Worm (Caenorhabditis elegans) whole organism, L4 larva: ENCODE results near the gene F08F1.3.

Experiments
- F10B5.3 ChIP-seq: sonication (generic microtip); optimal IDR thresholded peaks from 2 replicates; lab custom pipeline; 2016; ENCODE audit warnings: mild to moderate bottlenecking, missing genetic modification characterization, missing compliant biosample characterization
- F26F4.8 ChIP-seq: fragments of 200-800 bp; sonication (Bioruptor generic); conservative IDR thresholded peaks from 2 replicates; pipeline ENCODE4 v1.3.6; 2022; ENCODE audit warnings: missing genetic modification characterization, missing compliant biosample characterization
- F44E2.7 ChIP-seq: fragments of 200-800 bp; sonication (Bioruptor generic); IDR thresholded peaks from 2 replicates; pipeline ENCODE4 v2.1.2; 2022; ENCODE audit warnings: missing genetic modification characterization, missing compliant biosample characterization
- R02D3.7 ChIP-seq: fragments of 150-350 bp; sonication (generic microtip); optimal IDR thresholded peaks from 3 replicates; lab custom pipeline; 2014; ENCODE audit warnings: missing biosample characterization, missing genetic modification characterization
- Y105C5A.15 ChIP-seq: fragments of 200-800 bp; sonication (Bioruptor generic); IDR thresholded peaks from 2 replicates; pipeline ENCODE4 v1.3.6; 2022; ENCODE audit warnings: missing genetic modification characterization, missing compliant biosample characterization
- ZK337.2 ChIP-seq: fragments of 200-800 bp; sonication (Bioruptor generic); IDR thresholded peaks from 2 replicates; pipeline ENCODE4 v1.3.6; 2022; ENCODE audit warnings: missing genetic modification reagents, missing genetic modification characterization, missing compliant biosample characterization
- ama-1 ChIP-seq: fragments of 150-350 bp; optimal IDR thresholded peaks from 2 replicates; lab custom pipeline; 2014; ENCODE audit warnings: inconsistent platforms, mixed read lengths
- ceh-20 ChIP-seq: fragments of 200-800 bp; sonication (Bioruptor generic); IDR thresholded peaks from 2 replicates; pipeline ENCODE4 v1.3.6; 2022; ENCODE audit warnings: missing genetic modification reagents, missing genetic modification characterization, missing compliant biosample characterization
- ceh-62 ChIP-seq: sonication (generic microtip); optimal IDR thresholded peaks from 2 replicates; lab custom pipeline; 2017; ENCODE audit warnings: missing biosample characterization, missing genetic modification characterization
- ceh-82 ChIP-seq: sonication (generic microtip); optimal IDR thresholded peaks from 2 replicates; lab custom pipeline; 2017; ENCODE audit warnings: missing biosample characterization, missing genetic modification characterization
- ctbp-1 ChIP-seq: fragments of 200-800 bp; sonication (Bioruptor generic); IDR thresholded peaks from 2 replicates; pipeline ENCODE4 v1.3.6; 2022; ENCODE audit warnings: missing genetic modification reagents, missing genetic modification characterization, missing compliant biosample characterization
- daf-12 ChIP-seq: fragments of 150-350 bp; optimal IDR thresholded peaks from 2 replicates; lab custom pipeline; 2014; ENCODE audit warnings: missing biosample characterization, missing genetic modification reagents, missing genetic modification characterization
- daf-19 ChIP-seq: fragments of 200-800 bp; sonication (Bioruptor generic); conservative IDR thresholded peaks from 2 replicates; pipeline ENCODE4 v1.3.6; 2022; ENCODE audit warnings: missing genetic modification characterization, missing compliant biosample characterization
- daf-8 ChIP-seq: fragments of 200-800 bp; sonication (Bioruptor generic); IDR thresholded peaks from 2 replicates; pipeline ENCODE4 v1.3.6; 2022; ENCODE audit warnings: missing genetic modification characterization, missing compliant biosample characterization
- dmd-6 ChIP-seq: fragments of 200-800 bp; sonication (Bioruptor generic); IDR thresholded peaks from 2 replicates; pipeline ENCODE4 v1.3.6; 2022; ENCODE audit warnings: missing genetic modification reagents, missing genetic modification characterization, missing compliant biosample characterization
- dmd-9 ChIP-seq: fragments of 200-800 bp; sonication (Bioruptor generic); IDR thresholded peaks from 2 replicates; pipeline ENCODE4 v1.3.6; 2022; ENCODE audit warnings: missing genetic modification reagents, missing genetic modification characterization, missing compliant biosample characterization
- dve-1 ChIP-seq: sonication (generic microtip); optimal IDR thresholded peaks from 2 replicates; lab custom pipeline; 2017; ENCODE audit warnings: antibody characterized with exemption, mild to moderate bottlenecking, missing genetic modification characterization, missing compliant biosample characterization; ENCODE audit not compliant: insufficient read depth
- egl-43 ChIP-seq: fragments of 200-800 bp; sonication (Bioruptor generic); IDR thresholded peaks from 2 replicates; pipeline ENCODE4 v1.3.6; 2022; ENCODE audit warnings: missing genetic modification reagents, missing genetic modification characterization, missing compliant biosample characterization
- hif-1 ChIP-seq, 2 experiments: sonication (generic microtip); optimal IDR thresholded peaks; 2 replicates each; lab custom pipeline; 2016 to 2017; ENCODE audit warnings: missing compliant biosample characterization in 2 of 2, missing genetic modification characterization in 2 of 2, missing genetic modification reagents in 2 of 2, missing genotype in 2 of 2, mild to moderate bottlenecking in 1 of 2
- hlh-30 ChIP-seq: sonication (generic microtip); optimal IDR thresholded peaks from 2 replicates; lab custom pipeline; 2017; ENCODE audit warnings: antibody characterized with exemption, mild to moderate bottlenecking, missing genetic modification characterization, missing compliant biosample characterization; ENCODE audit not compliant: insufficient read depth
- hmg-1.1 ChIP-seq: fragments of 200-800 bp; sonication (Bioruptor generic); IDR thresholded peaks from 2 replicates; pipeline ENCODE4 v1.3.6; 2022; ENCODE audit warnings: missing genetic modification reagents, missing genetic modification characterization, missing compliant biosample characterization
- lim-7 ChIP-seq: fragments of 200-800 bp; sonication (Bioruptor generic); IDR thresholded peaks from 2 replicates; pipeline ENCODE4 v1.3.6; 2022; ENCODE audit warnings: missing genetic modification characterization, missing compliant biosample characterization
- lin-15B ChIP-seq: fragments of 150-350 bp; sonication (generic microtip); optimal IDR thresholded peaks from 3 replicates; lab custom pipeline; 2014; ENCODE audit warnings: missing biosample characterization, missing genetic modification characterization
- lin-29 ChIP-seq: fragments of 200-800 bp; sonication (Bioruptor generic); IDR thresholded peaks from 2 replicates; pipeline ENCODE4 v1.3.6; 2022; ENCODE audit warnings: missing genetic modification reagents, missing genetic modification characterization, missing compliant biosample characterization
- lin-39 ChIP-seq: fragments of 150-350 bp; optimal IDR thresholded peaks from 2 replicates; lab custom pipeline; 2014; ENCODE audit warnings: missing biosample characterization, missing genetic modification reagents, missing genetic modification characterization
- lir-3 ChIP-seq: sonication (generic microtip); optimal IDR thresholded peaks from 2 replicates; lab custom pipeline; 2016; ENCODE audit warnings: mild to moderate bottlenecking, missing genetic modification characterization, missing compliant biosample characterization
- madf-5 ChIP-seq, 2 experiments: fragments of 200-800 bp; sonication (Bioruptor generic); IDR thresholded peaks; 2 replicates each; pipeline ENCODE4 v1.3.6; 2022; ENCODE audit warnings: missing compliant biosample characterization in 2 of 2, missing genetic modification characterization in 2 of 2
- madf-9 ChIP-seq: fragments of 200-800 bp; sonication (Bioruptor generic); conservative IDR thresholded peaks from 2 replicates; pipeline ENCODE4 v1.3.6; 2022; ENCODE audit warnings: missing genetic modification reagents, missing genetic modification characterization, missing compliant biosample characterization
- mdl-1 ChIP-seq, 2 experiments: fragments of 150-350 bp in 1 of 2; sonication (generic microtip) in 1 of 2; optimal IDR thresholded peaks; 2 replicates each; lab custom pipeline; 2014 to 2017; ENCODE audit warnings: missing biosample characterization in 2 of 2, missing genetic modification characterization in 2 of 2
- mep-1 ChIP-seq: fragments of 150-350 bp; sonication (generic microtip); optimal IDR thresholded peaks from 3 replicates; lab custom pipeline; 2014; ENCODE audit warnings: missing biosample characterization, missing genetic modification characterization
- nhr-10 ChIP-seq: fragments of 150-350 bp; optimal IDR thresholded peaks from 2 replicates; lab custom pipeline; 2014; ENCODE audit warnings: missing biosample characterization, missing genetic modification characterization
- nhr-11 ChIP-seq: fragments of 150-350 bp; optimal IDR thresholded peaks from 2 replicates; lab custom pipeline; 2014; ENCODE audit warnings: missing biosample characterization, missing genetic modification characterization
- nhr-237 ChIP-seq: sonication (generic microtip); optimal IDR thresholded peaks from 2 replicates; lab custom pipeline; 2017; ENCODE audit warnings: missing biosample characterization, missing genetic modification characterization
- nhr-25 ChIP-seq: sonication (generic microtip); optimal IDR thresholded peaks from 2 replicates; lab custom pipeline; 2017; ENCODE audit warnings: missing genetic modification characterization, mild to moderate bottlenecking, missing compliant biosample characterization, antibody characterized with exemption, moderate library complexity, borderline replicate concordance; ENCODE audit not compliant: insufficient read depth
- nhr-28 ChIP-seq: fragments of 150-350 bp; optimal IDR thresholded peaks from 2 replicates; lab custom pipeline; 2014; ENCODE audit warnings: missing biosample characterization, missing genetic modification characterization
- nhr-48 ChIP-seq: sonication (generic microtip); optimal IDR thresholded peaks from 2 replicates; lab custom pipeline; 2016; ENCODE audit warnings: mild to moderate bottlenecking, missing genetic modification characterization, missing compliant biosample characterization
- nhr-76 ChIP-seq: fragments of 150-350 bp; optimal IDR thresholded peaks from 2 replicates; lab custom pipeline; 2014; ENCODE audit warnings: missing biosample characterization, missing genetic modification characterization
- pha-4 ChIP-seq, 2 experiments: fragments of 150-350 bp in 1 of 2; fragments of 200-800 bp in 1 of 2; sonication (Bioruptor generic) in 1 of 2; IDR thresholded peaks in 1 of 2; optimal IDR thresholded peaks in 1 of 2; 2 replicates each; pipeline versions ENCODE4 v1.3.6 to Lab custom; 2014 to 2022; ENCODE audit warnings: missing genetic modification characterization in 2 of 2, missing genetic modification reagents in 2 of 2, missing biosample characterization in 1 of 2, missing compliant biosample characterization in 1 of 2
- pqm-1 ChIP-seq: sonication (generic microtip); optimal IDR thresholded peaks from 2 replicates; lab custom pipeline; 2017; ENCODE audit warnings: missing biosample characterization, missing genetic modification characterization
- rbr-2 ChIP-seq: sonication (generic microtip); optimal IDR thresholded peaks from 2 replicates; lab custom pipeline; 2016; ENCODE audit warnings: missing genotype, missing genetic modification characterization, missing compliant biosample characterization
- saeg-2 ChIP-seq: fragments of 200-800 bp; sonication (Bioruptor generic); IDR thresholded peaks from 2 replicates; pipeline ENCODE4 v1.3.6; 2022; ENCODE audit warnings: missing genetic modification reagents, missing genetic modification characterization, missing compliant biosample characterization
- skn-1 ChIP-seq: fragments of 150-350 bp; optimal IDR thresholded peaks from 2 replicates; lab custom pipeline; 2014; ENCODE audit warnings: missing biosample characterization, missing genetic modification characterization
- tra-1 ChIP-seq: fragments of 200-800 bp; sonication (Bioruptor generic); IDR thresholded peaks from 2 replicates; pipeline ENCODE4 v1.3.6; 2022; ENCODE audit warnings: missing genetic modification reagents, missing genetic modification characterization, missing compliant biosample characterization
- unc-62 ChIP-seq, 3 experiments: fragments of 150-350 bp in 1 of 3; sonication (generic microtip); optimal IDR thresholded peaks in 2 of 3; peaks in 1 of 3; 1 replicate in 1 of 3; 2 replicates in 2 of 3; lab custom pipeline; 2014 to 2017; ENCODE audit warnings: missing biosample characterization in 3 of 3, missing genetic modification characterization in 3 of 3, missing genetic modification reagents in 3 of 3, missing genotype in 1 of 3
- vab-7 ChIP-seq: fragments of 200-800 bp; sonication (Bioruptor generic); IDR thresholded peaks from 2 replicates; pipeline ENCODE4 v1.3.6; 2022; ENCODE audit warnings: missing genetic modification reagents, missing genetic modification characterization, missing compliant biosample characterization
- zag-1 ChIP-seq: fragments of 150-350 bp; optimal IDR thresholded peaks from 2 replicates; lab custom pipeline; 2014; ENCODE audit warnings: missing biosample characterization, missing genetic modification characterization
- zfp-3 ChIP-seq: fragments of 200-800 bp; sonication (Bioruptor generic); conservative IDR thresholded peaks from 2 replicates; pipeline ENCODE4 v1.3.6; 2022; ENCODE audit warnings: missing genetic modification reagents, missing genetic modification characterization, missing compliant biosample characterization

F08F1.3 gene

ce11 chrX:8438756-8439155, 10.1 kb downstream of the F08F1.3 start:
- TF ChIP-seq zfp-3 (no peak), unc-62 (GFP tag; optimal IDR thresholded peaks at IDR 0.05 in 1 of 2; lab: Kevin White, UChicago) (peak in 1 of 2 experiments; percentile 77), unc-62 (tag; optimal IDR thresholded peaks at IDR 0.05; lab: Kevin White, UChicago) (no peak), dve-1 (tag; lab: Kevin White, UChicago) (peak; percentile 18)

DNA sequence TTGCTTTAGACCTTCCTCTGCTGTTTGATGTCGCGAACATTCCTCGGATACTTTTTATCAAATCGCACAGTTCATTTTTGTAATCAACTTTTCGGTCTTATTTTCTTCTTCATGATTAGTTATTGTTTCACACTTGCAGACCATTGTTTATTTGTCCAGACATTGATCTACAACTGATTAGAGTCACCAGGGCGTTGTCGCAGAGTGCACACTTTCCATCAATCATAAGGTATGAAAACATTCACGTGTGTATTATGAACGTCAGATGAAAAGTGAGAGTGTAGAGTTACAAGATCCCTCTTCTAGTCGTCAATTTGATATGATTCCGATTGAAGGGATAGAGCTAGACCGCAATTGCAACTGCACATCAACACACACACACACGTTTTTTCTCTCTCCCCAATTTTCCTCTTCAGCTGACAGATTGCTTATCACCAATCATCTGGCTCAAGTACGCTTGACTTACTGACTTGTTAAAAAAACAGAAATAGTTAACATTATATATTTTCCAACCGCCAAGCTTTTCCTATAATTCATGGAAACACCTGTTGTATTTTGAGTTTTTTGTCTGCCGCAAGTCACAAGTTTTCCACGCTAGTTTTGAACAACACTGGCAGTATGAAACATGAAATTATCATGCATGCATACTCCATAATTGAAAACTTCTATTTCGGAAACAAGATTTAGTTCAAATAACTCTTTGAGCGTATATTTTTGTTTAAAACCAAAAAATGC, 11.5 kb downstream of the F08F1.3 start:
- TF ChIP-seq saeg-2 (GFP tag; lab: Robert Waterston, UW) (no peak), unc-62 (GFP tag; optimal IDR thresholded peaks at IDR 0.05 in 1 of 2; lab: Kevin White, UChicago) (no peak), unc-62 (tag; optimal IDR thresholded peaks at IDR 0.05; lab: Kevin White, UChicago) (no peak), nhr-76 (tag; lab: Kevin White, UChicago) (no peak), lin-39 (tag; lab: Kevin White, UChicago) (no peak), rbr-2 (tag; lab: Kevin White, UChicago) (no peak), ceh-62 (no peak), nhr-28 (tag; lab: Kevin White, UChicago) (peak; percentile 47), mep-1 (no peak), dve-1 (tag; lab: Kevin White, UChicago) (peak; percentile 53), R02D3.7 (tag; lab: Kevin White, UChicago) (no peak), nhr-11 (tag; lab: Kevin White, UChicago) (no peak), nhr-48 (tag; lab: Kevin White, UChicago) (peak; percentile 45), lim-7 (GFP tag; lab: Robert Waterston, UW) (no peak), pqm-1 (no peak), daf-12 (no peak), hmg-1.1 (GFP tag; lab: Robert Waterston, UW) (no peak), nhr-237 (tag; lab: Kevin White, UChicago) (no peak), ctbp-1 (no peak), mdl-1 (tag; optimal IDR thresholded peaks at IDR 0.05; lab: Kevin White, UChicago) (peak in 1 of 2 experiments; percentile 13), madf-9 (GFP tag; lab: Robert Waterston, UW) (no peak), egl-43 (no peak), ZK337.2 (GFP tag; lab: Robert Waterston, UW) (no peak), ceh-20 (GFP tag; lab: Robert Waterston, UW) (no peak), hlh-30 (tag; lab: Kevin White, UChicago) (peak; percentile 72), hif-1 (tag; optimal IDR thresholded peaks at IDR 0.05; lab: Kevin White, UChicago) (no peak), lin-15B (no peak), pha-4 (GFP tag; IDR thresholded peaks at IDR 0.05; lab: Robert Waterston, UW) (no peak), pha-4 (tag; optimal IDR thresholded peaks at IDR 0.05; lab: Kevin White, UChicago) (no peak), madf-5 (GFP tag; IDR thresholded peaks at IDR 0.05; lab: Robert Waterston, UW) (no peak), tra-1 (GFP tag; lab: Robert Waterston, UW) (0 out of 2 replicates have a peak, but pooled peaks have one; percentile 40), lir-3 (tag; lab: Kevin White, UChicago) (no peak), nhr-25 (tag; lab: Kevin White, UChicago) (no peak), F10B5.3 (tag; lab: Kevin White, UChicago) (no peak), Y105C5A.15 (GFP tag; lab: Robert Waterston, UW) (no peak), lin-29 (GFP tag; lab: Robert Waterston, UW) (no peak), F26F4.8 (GFP tag; lab: Robert Waterston, UW) (no peak), nhr-10 (tag; lab: Kevin White, UChicago) (no peak), daf-8 (GFP tag; lab: Robert Waterston, UW) (no peak), dmd-6 (GFP tag; lab: Robert Waterston, UW) (peak; percentile 75), ama-1 (lab: Kevin White, UChicago) (no peak), daf-19 (GFP tag; lab: Robert Waterston, UW) (no peak), dmd-9 (GFP tag; lab: Robert Waterston, UW) (no peak), skn-1 (tag; lab: Kevin White, UChicago) (no peak), zag-1 (tag; lab: Kevin White, UChicago) (no peak), vab-7 (no peak), F44E2.7 (GFP tag; lab: Robert Waterston, UW) (no peak), zfp-3 (no peak), ceh-82 (tag; lab: Kevin White, UChicago) (no peak)
